Fruit fly (Drosophila melanogaster) whole organism, embryonic: Measurements from ENCODE around the gene CG3104.

Experiments
- Abd-B ChIP-seq: fragments of 200-800 bp; sonication (Bioruptor generic); optimal IDR thresholded peaks from 2 replicates; lab custom pipeline; 2018; ENCODE audit warnings: missing biosample characterization, mild to moderate bottlenecking, missing genetic modification characterization, moderate library complexity
- Atf-2 ChIP-seq: fragments of 200-800 bp; sonication (Bioruptor generic); optimal IDR thresholded peaks from 2 replicates; lab custom pipeline; 2016; ENCODE audit warnings: missing biosample characterization, missing genetic modification characterization
- Awh ChIP-seq: fragments of 200-800 bp; sonication (Bioruptor generic); IDR thresholded peaks from 2 replicates; pipeline ENCODE4, ENCODE4 v1.3.6; 2022; ENCODE audit warnings: missing biosample characterization, missing genetic modification characterization
- B-H2 ChIP-seq: fragments of 200-800 bp; sonication (Bioruptor generic); optimal IDR thresholded peaks from 2 replicates; lab custom pipeline; 2018; ENCODE audit warnings: missing biosample characterization, mild to moderate bottlenecking, missing genetic modification characterization
- Bgb ChIP-seq: fragments of 200-800 bp; sonication (Bioruptor generic); IDR thresholded peaks from 2 replicates; pipeline ENCODE4 v1.3.6; 2022; ENCODE audit warnings: missing biosample characterization, missing genetic modification characterization; ENCODE audit not compliant: partially characterized antibody
- C15 ChIP-seq: fragments of 200-800 bp; sonication (Bioruptor generic); IDR thresholded peaks from 3 replicates; pipeline ENCODE4 v1.3.6; 2022; ENCODE audit warnings: missing biosample characterization, missing genetic modification characterization
- CG1024 ChIP-seq: fragments of 200-800 bp; sonication (Bioruptor generic); IDR thresholded peaks from 2 replicates; pipeline ENCODE4 v1.3.6; 2022; ENCODE audit warnings: missing biosample characterization, missing genetic modification characterization
- CG10565 ChIP-seq: fragments of 200-800 bp; sonication (Bioruptor generic); optimal IDR thresholded peaks from 3 replicates; lab custom pipeline; 2016; ENCODE audit warnings: missing biosample characterization, mild to moderate bottlenecking, missing genetic modification characterization
- CG12071 ChIP-seq: fragments of 200-800 bp; sonication (Bioruptor generic); optimal IDR thresholded peaks from 3 replicates; lab custom pipeline; 2018; ENCODE audit warnings: missing biosample characterization, mild to moderate bottlenecking, missing genetic modification characterization
- CG12104 ChIP-seq: fragments of 200-800 bp; sonication (Bioruptor generic); optimal IDR thresholded peaks from 3 replicates; lab custom pipeline; 2016; ENCODE audit warnings: missing biosample characterization, missing genetic modification characterization
- CG13424 ChIP-seq: fragments of 200-800 bp; sonication (Bioruptor generic); optimal IDR thresholded peaks from 2 replicates; lab custom pipeline; 2019; ENCODE audit warnings: missing biosample characterization, mild to moderate bottlenecking, missing genetic modification characterization, moderate library complexity
- CG1529 ChIP-seq: fragments of 200-800 bp; sonication (Bioruptor generic); optimal IDR thresholded peaks from 3 replicates; lab custom pipeline; 2018; ENCODE audit warnings: missing biosample characterization, missing genetic modification characterization
- CG16779 ChIP-seq: fragments of 200-800 bp; sonication (Bioruptor generic); IDR thresholded peaks from 2 replicates; pipeline ENCODE4 v1.3.6; 2022; ENCODE audit warnings: missing biosample characterization, missing genetic modification characterization
- CG17385 ChIP-seq: fragments of 200-800 bp; sonication (Bioruptor generic); optimal IDR thresholded peaks from 3 replicates; lab custom pipeline; 2018; ENCODE audit warnings: missing biosample characterization, mild to moderate bottlenecking, missing genetic modification characterization
- CG2712 ChIP-seq: fragments of 200-800 bp; optimal IDR thresholded peaks from 3 replicates; lab custom pipeline; 2019; ENCODE audit warnings: missing biosample characterization, mild to moderate bottlenecking, missing genetic modification characterization, moderate library complexity
- CG2875 ChIP-seq: fragments of 200-800 bp; sonication (Bioruptor generic); optimal IDR thresholded peaks from 2 replicates; lab custom pipeline; 2017; ENCODE audit warnings: missing biosample characterization, mild to moderate bottlenecking, missing genetic modification characterization, missing genetic modification reagents
- CG30403 ChIP-seq: fragments of 200-800 bp; sonication (Bioruptor generic); optimal IDR thresholded peaks from 3 replicates; lab custom pipeline; 2016; ENCODE audit warnings: missing biosample characterization, missing genetic modification characterization
- CG4617 ChIP-seq: fragments of 200-800 bp; sonication (Bioruptor generic); optimal IDR thresholded peaks from 3 replicates; lab custom pipeline; 2016; ENCODE audit warnings: missing biosample characterization, missing genetic modification characterization, borderline replicate concordance
- CG4820 ChIP-seq: fragments of 200-800 bp; sonication (Bioruptor generic); optimal IDR thresholded peaks from 3 replicates; lab custom pipeline; 2016; ENCODE audit warnings: missing biosample characterization, missing genetic modification characterization
- CG6689 ChIP-seq: fragments of 200-800 bp; sonication (Bioruptor generic); IDR thresholded peaks from 2 replicates; pipeline ENCODE4 v1.3.6; 2022; ENCODE audit warnings: missing biosample characterization, missing genetic modification characterization
- CG7786 ChIP-seq: fragments of 200-800 bp; sonication (Bioruptor generic); optimal IDR thresholded peaks from 2 replicates; lab custom pipeline; 2016; ENCODE audit warnings: missing biosample characterization, missing genetic modification characterization
- CG7987 ChIP-seq: fragments of 200-800 bp; sonication (Bioruptor generic); optimal IDR thresholded peaks from 2 replicates; lab custom pipeline; 2018; ENCODE audit warnings: missing biosample characterization, mild to moderate bottlenecking, missing genetic modification characterization, moderate library complexity
- CG8281 ChIP-seq: fragments of 200-800 bp; sonication (Bioruptor generic); optimal IDR thresholded peaks from 2 replicates; lab custom pipeline; 2018; ENCODE audit warnings: missing biosample characterization, mild to moderate bottlenecking, missing genetic modification characterization, moderate library complexity
- CG8944 ChIP-seq: fragments of 200-800 bp; sonication (Bioruptor generic); optimal IDR thresholded peaks from 3 replicates; lab custom pipeline; 2016; ENCODE audit warnings: missing biosample characterization, missing genetic modification characterization
- Dbx ChIP-seq: fragments of 200-800 bp; sonication (Bioruptor generic); IDR thresholded peaks from 3 replicates; pipeline ENCODE4 v1.3.6; 2022; ENCODE audit warnings: missing biosample characterization, missing genetic modification characterization
- GATAe ChIP-seq: fragments of 200-800 bp; sonication (Bioruptor generic); conservative IDR thresholded peaks from 2 replicates; pipeline ENCODE4 v1.3.6; 2022; ENCODE audit warnings: missing biosample characterization, missing genetic modification characterization
- Gug ChIP-seq: fragments of 200-800 bp; sonication (Bioruptor generic); IDR thresholded peaks from 4 replicates; pipeline ENCODE4 v1.3.6; 2022; ENCODE audit warnings: missing biosample characterization, missing genetic modification characterization
- HmgZ ChIP-seq: fragments of 200-800 bp; sonication (Bioruptor generic); optimal IDR thresholded peaks from 2 replicates; lab custom pipeline; 2018; ENCODE audit warnings: missing biosample characterization, mild to moderate bottlenecking, missing genetic modification characterization
- Hr3 ChIP-seq: fragments of 200-800 bp; sonication (Bioruptor generic); optimal IDR thresholded peaks from 3 replicates; lab custom pipeline; 2016; ENCODE audit warnings: missing biosample characterization, missing genetic modification characterization
- Mes4 ChIP-seq: fragments of 200-800 bp; sonication (Bioruptor generic); optimal IDR thresholded peaks from 2 replicates; lab custom pipeline; 2016; ENCODE audit warnings: missing biosample characterization, missing genetic modification characterization
- Myb ChIP-seq: fragments of 200-800 bp; sonication (Bioruptor generic); optimal IDR thresholded peaks from 2 replicates; lab custom pipeline; 2016; ENCODE audit warnings: missing biosample characterization, missing genetic modification characterization
- Ravus ChIP-seq: fragments of 200-800 bp; sonication (Bioruptor generic); IDR thresholded peaks from 2 replicates; pipeline ENCODE4 v1.3.6; 2022; ENCODE audit warnings: missing biosample characterization, missing genetic modification characterization
- Side ChIP-seq: fragments of 200-800 bp; sonication (Bioruptor generic); optimal IDR thresholded peaks from 2 replicates; lab custom pipeline; 2016; ENCODE audit warnings: missing biosample characterization, missing genetic modification characterization
- aop ChIP-seq: fragments of 200-800 bp; sonication (Bioruptor generic); IDR thresholded peaks from 2 replicates; pipeline ENCODE4 v1.3.6; 2022; ENCODE audit warnings: missing biosample characterization, missing genetic modification characterization
- az2 ChIP-seq: fragments of 200-800 bp; sonication (Bioruptor generic); optimal IDR thresholded peaks from 3 replicates; lab custom pipeline; 2016; ENCODE audit warnings: missing biosample characterization, missing genetic modification characterization
- bigmax ChIP-seq: fragments of 200-800 bp; sonication (Bioruptor generic); optimal IDR thresholded peaks from 2 replicates; lab custom pipeline; 2018; ENCODE audit warnings: missing biosample characterization, mild to moderate bottlenecking, missing genetic modification characterization
- btn ChIP-seq: fragments of 200-800 bp; sonication (Bioruptor generic); optimal IDR thresholded peaks from 2 replicates; lab custom pipeline; 2016; ENCODE audit warnings: missing biosample characterization, missing genetic modification characterization
- ems ChIP-seq: fragments of 200-800 bp; sonication (Bioruptor generic); optimal IDR thresholded peaks from 3 replicates; lab custom pipeline; 2016; ENCODE audit warnings: missing biosample characterization, missing genetic modification characterization
- fd96Cb ChIP-seq: fragments of 200-800 bp; sonication (Bioruptor generic); optimal IDR thresholded peaks from 2 replicates; lab custom pipeline; 2018; ENCODE audit warnings: missing biosample characterization, mild to moderate bottlenecking, missing genetic modification characterization, moderate library complexity
- fu2 ChIP-seq: fragments of 200-800 bp; sonication (Bioruptor generic); optimal IDR thresholded peaks from 2 replicates; lab custom pipeline; 2016; ENCODE audit warnings: missing biosample characterization, missing genetic modification characterization
- gce ChIP-seq: fragments of 200-800 bp; sonication (Bioruptor generic); IDR thresholded peaks from 3 replicates; pipeline ENCODE4 v1.3.6; 2022; ENCODE audit warnings: missing biosample characterization, missing genetic modification characterization
- gcm2 ChIP-seq: fragments of 200-800 bp; sonication (Bioruptor generic); optimal IDR thresholded peaks from 2 replicates; lab custom pipeline; 2016; ENCODE audit warnings: missing biosample characterization, missing genetic modification characterization
- her ChIP-seq: fragments of 200-800 bp; sonication (Bioruptor generic); optimal IDR thresholded peaks from 2 replicates; lab custom pipeline; 2016; ENCODE audit warnings: missing biosample characterization, missing genetic modification characterization
- hkb ChIP-seq, 2 experiments: fragments of 200-800 bp in 1 of 2; fragments of >200 bp in 1 of 2; sonication (Bioruptor generic) in 1 of 2; IDR thresholded peaks in 1 of 2; optimal IDR thresholded peaks in 1 of 2; 2 replicates each; pipeline versions ENCODE4 v1.3.6 to Lab custom; 2017 to 2022; ENCODE audit warnings: missing biosample characterization in 1 of 2, missing genetic modification characterization in 1 of 2
- lab ChIP-seq: fragments of 200-800 bp; sonication (Bioruptor generic); optimal IDR thresholded peaks from 3 replicates; lab custom pipeline; 2017; ENCODE audit warnings: missing biosample characterization, missing genetic modification characterization, mild to moderate bottlenecking, moderate library complexity, missing genetic modification reagents
- lilli ChIP-seq: fragments of 200-800 bp; sonication (Bioruptor generic); optimal IDR thresholded peaks from 3 replicates; lab custom pipeline; 2016; ENCODE audit warnings: missing biosample characterization, missing genetic modification characterization
- pan ChIP-seq, 4 experiments: fragments of >200 bp in 3 of 4; fragments of 200-800 bp in 1 of 4; sonication (Bioruptor generic) in 1 of 4; optimal IDR thresholded peaks in 3 of 4; IDR thresholded peaks in 1 of 4; 2 replicates each; pipeline versions ENCODE4 v1.3.6 to Lab custom; 2017 to 2022; ENCODE audit warnings: missing biosample characterization in 2 of 4, missing genetic modification characterization in 2 of 4, mixed read lengths in 1 of 4
- repo ChIP-seq: fragments of 200-800 bp; sonication (Bioruptor generic); optimal IDR thresholded peaks from 2 replicates; lab custom pipeline; 2016; ENCODE audit warnings: missing biosample characterization, missing genetic modification characterization
- trem ChIP-seq: fragments of 200-800 bp; optimal IDR thresholded peaks from 3 replicates; lab custom pipeline; 2019; ENCODE audit warnings: missing biosample characterization, mild to moderate bottlenecking, missing genetic modification characterization, moderate library complexity
- wor ChIP-seq: fragments of 200-800 bp; sonication (Bioruptor generic); IDR thresholded peaks from 2 replicates; pipeline ENCODE4 v1.3.6; 2022; ENCODE audit warnings: missing biosample characterization, missing genetic modification characterization

Gene CG3104

dm6 chr2L:2878859-2879258 lies 23.3 kb upstream of the CG3104 start, which contains the start of gene RabGGTb (continued):
- peak; percentile 20 for TF ChIP-seq CG1529 (GFP tag; lab: Kevin White, UChicago)
- TF ChIP-seq gce, result peak; percentile 54; the same call in 1 of the 3 replicates
- peak; percentile 11 for TF ChIP-seq fd96Cb
- peak; percentile 26 for TF ChIP-seq CG12071 (GFP tag; lab: Kevin White, UChicago)
- TF ChIP-seq CG4617 (GFP tag; lab: Kevin White, UChicago), result no peak
- TF ChIP-seq CG10565 (GFP tag; lab: Kevin White, UChicago), result no peak
- TF ChIP-seq gcm2 (GFP tag; lab: Kevin White, UChicago), result peak; percentile 39
- TF ChIP-seq btn, result no peak
- no peak for TF ChIP-seq CG7987
- peak; percentile 63 for TF ChIP-seq ems
- TF ChIP-seq az2 (GFP tag; lab: Kevin White, UChicago), result peak; percentile 41
- peak; percentile 51 for TF ChIP-seq Atf-2 (GFP tag; lab: Kevin White, UChicago)
- peak; percentile 79 for TF ChIP-seq Awh (GFP tag; lab: Robert Waterston, UW)
- TF ChIP-seq CG1024, result peak; percentile 47; the same call in 1 of the 2 replicates
- peak; percentile 24 for TF ChIP-seq her
- TF ChIP-seq CG8944 (GFP tag; lab: Kevin White, UChicago), result peak; percentile 43
- TF ChIP-seq bigmax (GFP tag; lab: Kevin White, UChicago), result peak; percentile 69
- peak; percentile 63 for TF ChIP-seq HmgZ
- peak; percentile 45; the same call in 1 of the 2 replicates for TF ChIP-seq CG6689 (GFP tag; lab: Robert Waterston, UW)
- TF ChIP-seq Abd-B, result no peak
- peak; percentile 42; the same call in 3 of the 4 replicates for TF ChIP-seq Gug (GFP tag; lab: Robert Waterston, UW)
- TF ChIP-seq aop (GFP tag; lab: Robert Waterston, UW), result no peak
- TF ChIP-seq B-H2 (GFP tag; lab: Kevin White, UChicago), result peak; percentile 65
- peak; percentile 47 for TF ChIP-seq Myb
- TF ChIP-seq trem, result no peak
- TF ChIP-seq GATAe (GFP tag; lab: Robert Waterston, UW), result peak; percentile 75
- TF ChIP-seq CG16779 (GFP tag; lab: Robert Waterston, UW), result peak; percentile 51; the same call in 1 of the 2 replicates
- TF ChIP-seq Ravus (GFP tag; lab: Robert Waterston, UW), result peak; percentile 10
- TF ChIP-seq CG2875 (GFP tag; lab: Kevin White, UChicago), result peak; percentile 38
- peak; percentile 57 for TF ChIP-seq CG7786 (GFP tag; lab: Kevin White, UChicago)
- TF ChIP-seq CG8281 (tag; lab: Kevin White, UChicago), result no peak
- TF ChIP-seq Dbx (GFP tag; lab: Robert Waterston, UW), result peak; percentile 81
- peak; percentile 38 for TF ChIP-seq Mes4 (GFP tag; lab: Kevin White, UChicago)
- peak; percentile 52 for TF ChIP-seq CG13424 (tag; lab: Kevin White, UChicago)
- TF ChIP-seq CG2712 (tag; lab: Kevin White, UChicago), result peak; percentile 50
- TF ChIP-seq repo (GFP tag; lab: Kevin White, UChicago), result peak; percentile 56
- no peak for TF ChIP-seq CG12104 (GFP tag; lab: Kevin White, UChicago)
- TF ChIP-seq CG17385, result peak; percentile 54
- peak; percentile 33 for TF ChIP-seq Hr3 (GFP tag; lab: Kevin White, UChicago)
- TF ChIP-seq pan (optimal IDR thresholded peaks at IDR 0.05; lab: Kevin White, UChicago), result no peak
- TF ChIP-seq pan (GFP tag; optimal IDR thresholded peaks at IDR 0.05 in 1 of 2, IDR thresholded peaks at IDR 0.05 in 1 of 2), result peak in 1 of 2 experiments; percentile 82
- peak; percentile 23 for TF ChIP-seq CG4820 (GFP tag; lab: Kevin White, UChicago)
- TF ChIP-seq CG30403, result peak; percentile 58
- peak; percentile 42; the same call in 1 of the 2 replicates for TF ChIP-seq wor (GFP tag; lab: Robert Waterston, UW)
- peak; percentile 46 for TF ChIP-seq Side
- peak; percentile 43 for TF ChIP-seq fu2 (GFP tag; lab: Kevin White, UChicago)
- no peak for TF ChIP-seq C15 (GFP tag; lab: Robert Waterston, UW)
- TF ChIP-seq hkb (optimal IDR thresholded peaks at IDR 0.05; lab: Kevin White, UChicago), result no peak
- TF ChIP-seq hkb (GFP tag; IDR thresholded peaks at IDR 0.05; lab: Robert Waterston, UW), result peak; percentile 68
- TF ChIP-seq lilli (GFP tag; lab: Kevin White, UChicago), result peak; percentile 95
- no peak for TF ChIP-seq Bgb (GFP tag; lab: Robert Waterston, UW)
- TF ChIP-seq lab (GFP tag; lab: Kevin White, UChicago), result peak; percentile 72
